Worm (Caenorhabditis elegans) whole organism, L4/young adult: ENCODE results near the gene tor-1.

Experiments used
- W03F9.2 ChIP-seq: fragments of 150-350 bp; optimal IDR thresholded peaks from 2 replicates; lab custom pipeline; 2014; ENCODE audit warnings: missing biosample characterization, missing genetic modification characterization
- dao-5 ChIP-seq: sonication (generic microtip); optimal IDR thresholded peaks from 2 replicates; lab custom pipeline; 2016; ENCODE audit warnings: missing genotype, missing genetic modification characterization, moderate library complexity, missing compliant biosample characterization
- him-1 ChIP-seq: sonication (generic microtip); optimal IDR thresholded peaks from 2 replicates; lab custom pipeline; 2016; ENCODE audit warnings: missing genotype, missing genetic modification reagents, missing genetic modification characterization, missing compliant biosample characterization

DNA sequence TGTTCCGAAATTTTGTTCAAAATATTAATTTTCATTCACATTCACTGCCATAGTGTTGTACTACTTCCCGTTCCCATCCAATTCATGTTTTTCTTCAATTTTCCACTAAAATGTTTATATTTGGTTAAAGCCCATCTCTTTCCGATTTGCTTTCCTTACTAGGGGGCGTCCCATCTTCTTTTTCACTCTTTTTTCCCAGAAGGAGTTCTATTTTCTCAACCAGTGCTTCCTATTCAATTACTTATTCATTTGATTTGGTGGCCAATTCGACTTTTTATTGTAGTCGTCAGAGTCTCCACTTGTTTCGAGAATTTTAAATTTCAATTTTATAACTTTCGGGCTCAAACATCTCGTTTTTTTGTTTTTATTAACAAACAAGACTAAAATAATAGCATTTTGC, 16.2 kb upstream of the tor-1 start:
- TF ChIP-seq dao-5 (tag; lab: Kevin White, UChicago) (no peak), W03F9.2 (tag; lab: Kevin White, UChicago) (no peak), him-1 (tag; lab: Kevin White, UChicago) (no peak)
